Worm (Caenorhabditis elegans): ENCODE measurements around the gene ZK822.10.

DNA sequence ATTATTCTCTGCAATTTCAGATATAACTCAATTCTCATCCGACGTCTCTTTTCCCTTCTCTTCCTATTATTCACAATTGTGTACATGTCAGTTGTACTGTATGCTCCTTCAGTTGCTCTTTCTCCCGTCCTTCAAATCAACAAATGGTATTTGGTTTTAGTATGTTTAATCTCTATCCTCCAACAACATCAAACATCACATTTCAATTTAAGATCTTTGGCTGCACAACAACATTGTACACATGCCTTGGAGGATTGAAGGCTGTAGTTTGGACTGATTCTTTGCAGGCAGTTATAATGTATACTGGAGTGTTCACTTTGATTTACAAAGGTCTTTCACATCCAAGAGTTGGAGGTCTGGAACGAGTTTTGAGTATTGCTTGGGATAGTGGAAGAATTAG lies 21.6 kb downstream of the ZK822.10 start:
- TF ChIP-seq lin-11 (tag; optimal IDR thresholded peaks at IDR 0.05) (no peak), nhr-12 (tag; optimal IDR thresholded peaks at IDR 0.05) (no peak), ztf-4 (tag; optimal IDR thresholded peaks at IDR 0.05) (no peak), ama-1 (optimal IDR thresholded peaks at IDR 0.05) (no peak), unc-62 (GFP tag; optimal IDR thresholded peaks at IDR 0.05) (no peak), zag-1 (tag; optimal IDR thresholded peaks at IDR 0.05) (no peak), crh-2 (tag; optimal IDR thresholded peaks at IDR 0.05) (no peak), alr-1 (tag; optimal IDR thresholded peaks at IDR 0.05) (no peak), nhr-11 (tag; optimal IDR thresholded peaks at IDR 0.05) (no peak), nhr-77 (tag; optimal IDR thresholded peaks at IDR 0.05) (no peak)
